Fruit fly (Drosophila melanogaster): Measurements from ENCODE around the gene if.

The if gene

DNA sequence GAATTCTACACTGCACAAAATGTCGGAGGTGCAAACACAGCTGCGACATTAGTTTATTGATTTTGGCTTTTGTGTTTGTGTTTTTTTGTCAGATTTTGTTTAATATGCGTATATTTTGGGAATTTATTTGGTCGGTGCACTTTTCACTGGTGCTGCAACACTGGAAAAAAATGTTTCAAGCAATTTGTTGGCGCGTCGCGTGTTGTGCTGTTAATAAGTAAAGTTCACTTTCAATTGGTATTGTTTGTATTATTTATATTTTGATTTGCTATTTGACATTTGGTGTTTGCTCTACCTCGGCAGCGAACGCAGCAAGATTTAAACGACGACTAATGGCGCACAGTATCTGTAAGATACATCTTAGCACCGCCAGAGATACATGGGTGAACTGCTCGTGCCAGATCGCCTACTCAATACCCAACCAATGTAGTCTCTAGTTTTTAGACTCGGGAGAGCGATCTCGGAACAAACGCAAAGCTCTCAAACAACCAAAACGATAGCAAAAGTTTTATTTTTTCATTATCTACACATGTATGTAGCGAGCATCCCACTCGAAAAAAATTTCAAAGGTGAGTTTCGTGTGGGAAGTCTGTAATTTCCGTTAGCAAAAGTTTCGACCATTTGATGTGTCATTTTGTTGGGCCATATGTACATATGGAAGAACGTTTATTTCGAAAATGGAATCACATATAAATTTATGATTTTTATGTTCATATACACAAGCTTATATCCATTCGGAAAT is 888 bp downstream of the if start (continued):
- TF ChIP-seq wor (GFP tag; IDR thresholded peaks at IDR 0.05) (no peak), Xbp1 (GFP tag; optimal IDR thresholded peaks at IDR 0.05) (peak; percentile 63), Max (GFP tag; optimal IDR thresholded peaks at IDR 0.05) (peak; percentile 17), Lpt (GFP tag; optimal IDR thresholded peaks at IDR 0.05) (no peak), CG4707 (GFP tag; optimal IDR thresholded peaks at IDR 0.05) (no peak), CG11696 (GFP tag; IDR thresholded peaks at IDR 0.05) (peak; percentile 41; the same call in 1 of the 2 replicates), odd (GFP tag; optimal IDR thresholded peaks at IDR 0.05) (peak; percentile 31), CG9215 (GFP tag; IDR thresholded peaks at IDR 0.05) (peak; percentile 29; the same call in 1 of the 2 replicates), chn (GFP tag; optimal IDR thresholded peaks at IDR 0.05) (no peak), CG10267 (tag; optimal IDR thresholded peaks at IDR 0.05) (peak; percentile 4), CG12236 (GFP tag; optimal IDR thresholded peaks at IDR 0.05) (peak; percentile 9), CG16779 (GFP tag; IDR thresholded peaks at IDR 0.05) (no peak), CG42726 (GFP tag; IDR thresholded peaks at IDR 0.05; ENCODE audit: partially characterized antibody) (no peak), fd102C (GFP tag; optimal IDR thresholded peaks at IDR 0.05) (no peak), ci (GFP tag; IDR thresholded peaks at IDR 0.05) (0 out of 3 replicates have a peak, but pooled peaks have one; percentile 65), dm (GFP tag; optimal IDR thresholded peaks at IDR 0.05) (peak; percentile 9), CG9876 (GFP tag; optimal IDR thresholded peaks at IDR 0.05) (peak; percentile 39), CG3838 (GFP tag; optimal IDR thresholded peaks at IDR 0.05) (no peak), Xrp1 (GFP tag; IDR thresholded peaks at IDR 0.05) (peak; percentile 45; the same call in 1 of the 2 replicates), Nf-YB (GFP tag; optimal IDR thresholded peaks at IDR 0.05) (no peak), CG17359 (tag; optimal IDR thresholded peaks at IDR 0.05) (peak; percentile 48), ac (GFP tag; optimal IDR thresholded peaks at IDR 0.05) (no peak), HLH4C (GFP tag; IDR thresholded peaks at IDR 0.05; ENCODE audit: partially characterized antibody) (no peak), Nf-YC (tag; optimal IDR thresholded peaks at IDR 0.05) (peak; percentile 18), HLH3B (GFP tag; IDR thresholded peaks at IDR 0.05) (peak; percentile 43; the same call in 1 of the 2 replicates), CG12219 (GFP tag; optimal IDR thresholded peaks at IDR 0.05) (no peak), MTF-1 (GFP tag; optimal IDR thresholded peaks at IDR 0.05; ENCODE audit: borderline replicate concordance) (no peak), ro (GFP tag; IDR thresholded peaks at IDR 0.05) (no peak), CG17385 (GFP tag; optimal IDR thresholded peaks at IDR 0.05) (peak; percentile 32), CG10979 (tag; optimal IDR thresholded peaks at IDR 0.05) (peak; percentile 34), gcm (GFP tag; optimal IDR thresholded peaks at IDR 0.05) (no peak), hkb (optimal IDR thresholded peaks at IDR 0.05) (no peak), hkb (GFP tag; IDR thresholded peaks at IDR 0.05) (peak; percentile 58), cas (GFP tag; IDR thresholded peaks at IDR 0.05) (0 out of 2 replicates have a peak, but pooled peaks have one; percentile 15), CG16815 (GFP tag; optimal IDR thresholded peaks at IDR 0.05) (peak; percentile 7), Poxn (GFP tag; IDR thresholded peaks at IDR 0.05) (no peak), salm (tag; optimal IDR thresholded peaks at IDR 0.05) (peak; percentile 30), pzg (GFP tag; optimal IDR thresholded peaks at IDR 0.05) (no peak), CG34376 (GFP tag; optimal IDR thresholded peaks at IDR 0.05) (peak; percentile 32), Opbp (GFP tag; IDR thresholded peaks at IDR 0.05; ENCODE audit: partially characterized antibody) (no peak), pum (GFP tag; optimal IDR thresholded peaks at IDR 0.05) (peak; percentile 23), otp (GFP tag; IDR thresholded peaks at IDR 0.05) (peak; percentile 60; the same call in 1 of the 3 replicates), CG2202 (tag; optimal IDR thresholded peaks at IDR 0.05) (no peak), BtbVII (GFP tag; optimal IDR thresholded peaks at IDR 0.05) (peak; percentile 54), MBD-R2 (GFP tag; IDR thresholded peaks at IDR 0.05) (no peak), sim (GFP tag; IDR thresholded peaks at IDR 0.05) (no peak), bsh (GFP tag; optimal IDR thresholded peaks at IDR 0.05) (peak in 1 of 2 experiments; percentile 62), nom (GFP tag; optimal IDR thresholded peaks at IDR 0.05) (no peak), caup (GFP tag; optimal IDR thresholded peaks at IDR 0.05; ENCODE audit: severe bottlenecking) (peak; percentile 38)
